Fruit fly (Drosophila melanogaster) Kc167 (cell line): Measurements from ENCODE around the gene CG46308.
"Not testable (repeated sequence)": the region's sequence is repeated elsewhere in the genome, so short reads cannot be mapped to it uniquely, and the experiment has no call there.

Experiments used
- Myc ChIP-seq: fragments of >200 bp; optimal IDR thresholded peaks from 2 replicates; lab custom pipeline; 2017; ENCODE audit warnings: missing external identifiers
- Sin3A ChIP-seq: fragments of >200 bp; optimal IDR thresholded peaks from 2 replicates; lab custom pipeline; 2018; ENCODE audit warnings: missing external identifiers
- h ChIP-seq: fragments of >200 bp; optimal IDR thresholded peaks from 3 replicates; lab custom pipeline; 2018; ENCODE audit warnings: missing external identifiers
- insv ChIP-seq: fragments of >200 bp; optimal IDR thresholded peaks from 3 replicates; lab custom pipeline; 2018; ENCODE audit warnings: missing external identifiers
- psq ChIP-seq: fragments of >200 bp; optimal IDR thresholded peaks from 2 replicates; lab custom pipeline; 2017; ENCODE audit warnings: missing external identifiers
- ttk ChIP-seq: sonication (Bioruptor generic); optimal IDR thresholded peaks from 2 replicates; lab custom pipeline; 2017; ENCODE audit warnings: missing external identifiers

The CG46308 gene

DNA sequence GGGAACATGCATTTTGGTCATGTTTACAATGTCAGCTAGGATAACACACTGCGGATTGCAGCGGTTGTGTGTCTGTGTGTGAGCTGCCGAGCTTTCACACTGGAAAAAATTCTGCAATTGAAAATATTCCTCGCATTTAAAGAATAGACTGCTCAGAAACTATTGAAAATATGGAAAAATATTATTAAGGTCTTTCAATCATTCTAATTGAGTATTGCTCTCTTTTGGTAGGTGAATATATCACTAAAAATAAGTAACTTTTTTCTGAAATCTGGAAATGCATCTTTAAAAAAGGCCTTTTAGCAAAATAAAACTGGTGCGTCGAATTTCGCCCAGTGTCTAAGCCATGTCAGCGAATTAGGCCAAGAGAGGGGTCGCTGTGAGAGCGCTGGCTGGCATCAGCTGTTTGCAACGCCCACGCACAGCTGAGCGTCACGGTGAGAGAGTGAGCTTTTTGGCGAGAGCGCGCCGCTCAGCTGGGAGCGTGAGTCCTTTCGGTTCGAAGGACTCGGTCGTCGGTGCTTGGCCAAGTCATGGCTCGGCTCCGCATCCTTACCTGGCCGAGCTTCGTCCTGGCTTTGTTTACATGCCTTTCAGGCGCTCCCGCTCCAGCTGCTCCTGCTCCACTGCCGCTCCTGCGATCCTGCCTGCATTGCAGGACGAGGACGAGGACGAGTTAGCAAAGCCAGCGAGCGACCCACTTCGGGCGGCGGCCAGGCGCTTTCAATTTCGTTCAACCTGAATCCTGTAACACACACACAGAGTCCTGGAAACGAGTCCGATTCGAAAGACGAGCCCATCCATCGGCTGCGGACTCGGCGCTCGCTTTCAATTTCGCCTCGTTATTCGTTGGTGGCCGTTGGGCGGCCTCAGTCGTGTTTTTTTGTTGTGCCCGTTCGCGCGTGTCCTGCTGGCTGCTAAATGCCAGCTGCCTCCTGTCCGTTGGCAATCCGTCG lies at the start of gene CG46308:
CG46308 (plus strand) TSS at position 864 of the 956 bp plus-strand sequence.
- TF ChIP-seq Sin3A (no peak), insv (lab: Kevin White, UChicago) (no peak), ttk (lab: Kevin White, UChicago) (no peak), psq (lab: Kevin White, UChicago) (no peak), h (lab: Kevin White, UChicago) (no peak), Myc (lab: Kevin White, UChicago) (no peak)

DNA sequence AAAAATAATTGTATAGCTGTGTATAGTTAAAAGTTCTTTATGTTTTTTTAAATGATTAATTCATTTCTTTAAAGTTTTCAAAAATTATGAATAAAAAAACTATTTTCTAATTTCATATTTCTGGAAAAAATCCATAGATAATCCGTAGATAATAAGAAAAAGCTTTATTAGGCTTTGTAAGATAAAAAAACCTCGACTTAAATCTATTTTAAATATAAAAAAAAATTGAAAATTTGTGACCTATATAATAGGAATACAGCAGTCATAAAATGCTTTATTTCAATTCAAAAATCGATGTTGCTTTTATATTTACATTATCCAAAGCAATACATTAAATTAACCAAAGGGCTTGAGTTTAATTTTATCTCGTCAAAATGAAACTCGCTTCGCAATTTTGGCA lies 49.4 kb upstream of the CG46308 start, which contains the start of gene Flad2:
Flad2 (plus strand) TSS at position 301 of the 400 bp plus-strand sequence.
- TF ChIP-seq h (lab: Kevin White, UChicago), result no peak
- no peak for TF ChIP-seq psq (lab: Kevin White, UChicago)
- TF ChIP-seq Sin3A, result no peak
- no peak for TF ChIP-seq Myc (lab: Kevin White, UChicago)
- TF ChIP-seq insv (lab: Kevin White, UChicago), result no peak
- no peak for TF ChIP-seq ttk (lab: Kevin White, UChicago)

DNA sequence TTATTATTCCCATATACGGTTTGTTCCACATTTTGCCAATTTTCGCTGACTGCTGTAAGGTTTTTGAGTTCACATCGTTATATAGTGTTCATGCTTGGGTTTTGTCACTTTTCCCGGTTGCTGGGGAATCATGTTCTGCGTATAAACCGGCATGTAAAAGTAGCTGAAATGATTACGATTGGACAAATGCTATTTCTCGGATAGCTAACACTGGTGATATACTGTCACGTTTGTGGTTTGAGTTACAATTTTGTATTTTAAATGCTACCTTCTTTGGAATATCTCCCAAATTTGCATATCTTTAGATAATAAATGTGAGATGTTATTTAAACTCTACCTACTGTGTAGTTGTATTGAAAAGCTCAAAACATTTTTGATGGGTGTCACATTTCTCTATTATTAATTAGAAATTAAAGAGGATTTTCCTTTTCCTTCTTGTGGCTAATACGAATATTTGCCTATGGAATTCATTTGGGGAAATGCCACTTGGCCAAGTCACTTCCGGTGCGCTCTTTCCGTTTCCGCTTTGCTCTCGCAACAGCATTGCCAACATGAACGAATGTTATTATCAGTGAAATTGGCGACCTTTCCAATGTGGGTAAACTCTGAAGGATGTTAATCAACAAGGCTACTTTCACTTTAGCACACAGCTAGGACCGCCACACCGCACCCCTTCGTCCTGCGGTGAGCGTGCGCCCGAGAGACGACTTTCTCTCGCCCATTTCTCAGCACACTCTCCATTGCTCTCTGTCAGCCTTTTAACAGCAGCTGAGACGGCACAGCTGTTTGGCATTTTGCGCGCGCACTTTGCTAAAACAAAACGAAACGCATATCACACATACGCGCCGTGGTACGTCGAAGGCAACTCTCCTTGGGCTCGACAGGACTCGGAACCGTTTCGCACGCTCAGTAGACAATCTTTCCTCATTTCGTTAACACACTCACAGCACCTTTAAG lies 46.8 kb upstream of the CG46308 start, which contains the start of the genes CG16956, CG42784 and CG43850:
CG16956 (minus strand) TSS at position 51 of the 957 bp plus-strand sequence.
CG42784 (plus strand) TSS at position 907 of the 957 bp plus-strand sequence.
CG43850 (plus strand) TSS at position 907 of the 957 bp plus-strand sequence.
- TF ChIP-seq insv (lab: Kevin White, UChicago) (no peak), Sin3A (no peak), ttk (lab: Kevin White, UChicago) (no peak), h (lab: Kevin White, UChicago) (no peak), Myc (lab: Kevin White, UChicago) (no peak), psq (lab: Kevin White, UChicago) (no peak)

DNA sequence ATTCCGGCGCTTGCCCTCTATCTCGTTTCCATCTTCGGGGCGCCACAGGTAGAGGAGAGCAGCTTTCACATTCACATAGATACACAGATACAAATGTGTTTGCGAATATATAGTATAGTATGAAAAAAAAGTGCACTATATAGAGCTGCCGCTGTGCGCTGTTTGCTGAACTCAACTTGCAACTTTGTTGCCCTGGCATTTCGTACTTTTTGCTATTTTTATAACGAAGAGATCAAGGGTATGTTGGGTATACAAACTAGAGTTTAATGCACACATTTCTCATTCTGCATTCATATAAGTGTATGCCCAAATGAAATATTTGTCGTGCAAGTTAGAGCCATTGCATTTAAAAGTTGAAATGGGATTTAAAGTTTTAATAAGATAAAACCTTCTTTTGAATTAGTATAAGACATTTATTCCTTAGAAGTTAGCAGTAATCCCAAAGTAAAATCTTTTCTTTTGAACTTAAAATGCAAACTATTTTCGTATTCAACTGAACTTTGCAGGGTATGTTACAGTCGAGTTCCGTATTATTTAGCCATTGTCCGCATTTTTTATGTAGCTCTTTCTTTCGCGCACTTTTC lies 30.6 kb upstream of the CG46308 start:
- no peak for TF ChIP-seq insv (lab: Kevin White, UChicago)
- TF ChIP-seq ttk (lab: Kevin White, UChicago), result no peak
- TF ChIP-seq Sin3A, result no peak
- no peak for TF ChIP-seq Myc (lab: Kevin White, UChicago)
- no peak for TF ChIP-seq psq (lab: Kevin White, UChicago)

DNA sequence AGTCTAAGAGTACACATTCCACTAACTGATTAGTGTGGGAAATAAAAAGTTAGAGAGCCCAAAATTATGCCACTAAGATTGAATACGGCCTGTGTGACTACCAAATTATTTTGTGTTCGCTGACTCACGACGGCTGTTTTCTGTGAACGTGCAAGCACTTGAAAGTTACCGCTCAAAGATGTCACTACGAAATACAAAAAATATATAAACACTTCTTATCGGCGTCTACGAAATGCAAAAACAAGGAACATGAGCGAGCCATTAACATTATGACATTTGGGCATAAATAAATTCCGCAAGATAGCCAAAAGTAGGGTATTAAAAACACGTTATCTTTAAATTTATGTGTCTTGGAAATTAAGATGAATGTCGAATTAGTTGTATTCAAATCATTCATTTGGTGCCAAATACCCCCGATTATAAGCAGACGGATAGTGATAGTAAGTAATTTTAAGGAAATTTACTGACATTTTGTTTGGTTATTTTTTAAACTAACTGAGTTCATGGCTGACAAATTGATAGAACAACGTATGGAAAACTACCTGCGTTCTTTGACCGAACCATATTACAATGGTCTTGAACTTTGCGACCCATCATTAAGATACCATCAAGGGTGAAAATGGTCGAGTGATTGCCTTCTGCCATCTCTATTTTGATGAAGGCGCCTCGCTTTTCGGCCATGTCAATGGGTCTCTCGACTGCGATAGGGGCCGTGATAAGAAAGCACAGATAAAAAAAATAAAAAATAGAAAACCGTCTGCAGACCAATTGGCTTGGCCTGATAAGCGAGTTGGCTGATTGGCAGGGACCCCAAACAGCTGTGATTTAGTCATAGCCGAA lies 26.6 kb upstream of the CG46308 start, which contains the start of gene Tehao:
Tehao (plus strand) TSS at position 828 of the 840 bp plus-strand sequence.
- TF ChIP-seq Sin3A, result no peak
- TF ChIP-seq ttk (lab: Kevin White, UChicago), result no peak
- TF ChIP-seq Myc (lab: Kevin White, UChicago), result no peak
- TF ChIP-seq h (lab: Kevin White, UChicago), result no peak
- TF ChIP-seq insv (lab: Kevin White, UChicago), result no peak
- TF ChIP-seq psq (lab: Kevin White, UChicago), result no peak

DNA sequence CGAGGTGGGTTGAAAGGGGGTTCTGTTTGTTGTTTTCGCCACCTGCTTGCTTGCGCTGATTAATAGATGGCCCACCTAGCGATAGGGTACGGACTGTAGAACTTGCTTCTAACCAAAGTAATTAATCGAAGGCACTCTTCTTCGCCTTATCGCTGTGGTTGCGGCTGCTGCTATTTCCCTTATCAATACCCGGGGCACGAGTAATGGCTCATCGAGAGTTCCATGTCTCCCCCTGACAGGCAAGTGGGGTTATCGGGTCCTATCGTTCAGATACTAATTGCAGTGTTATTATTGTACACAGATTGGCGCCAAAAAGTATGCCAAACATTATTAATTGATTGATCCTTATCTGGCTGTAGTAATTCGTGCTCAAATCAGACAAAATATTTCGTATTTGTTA lies 24.8 kb upstream of the CG46308 start:
- TF ChIP-seq Sin3A, result no peak
- TF ChIP-seq Myc (lab: Kevin White, UChicago), result no peak
- TF ChIP-seq h (lab: Kevin White, UChicago), result no peak
- TF ChIP-seq psq (lab: Kevin White, UChicago), result no peak
- TF ChIP-seq insv (lab: Kevin White, UChicago), result no peak
- no peak for TF ChIP-seq ttk (lab: Kevin White, UChicago)

DNA sequence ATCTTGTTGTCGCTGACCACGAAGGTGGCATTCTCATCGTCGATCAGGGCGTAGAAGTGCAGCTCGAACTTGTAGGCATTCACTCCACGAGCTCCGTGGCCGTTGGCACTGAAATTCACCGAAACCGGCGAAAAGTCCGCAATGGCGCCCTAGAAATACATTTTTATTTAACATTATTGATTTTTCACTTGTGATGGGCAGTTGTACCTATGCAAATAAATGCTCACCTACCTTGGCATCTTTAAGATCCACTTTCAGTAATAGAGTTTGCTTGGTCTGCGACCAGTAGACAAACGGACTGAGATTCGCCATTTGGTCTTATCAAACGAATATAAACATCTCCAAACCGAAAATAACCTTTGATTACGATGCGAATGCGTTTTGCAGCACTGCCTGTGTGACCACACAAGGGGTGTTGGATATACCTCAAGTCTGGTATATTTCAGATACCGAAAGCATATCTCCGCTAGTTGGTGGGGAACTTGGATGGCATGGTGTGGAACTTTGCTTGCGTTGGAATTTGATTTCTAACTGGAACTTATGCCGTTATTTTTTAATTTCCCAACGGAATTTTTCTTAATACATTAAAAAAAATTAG lies 16.2 kb upstream of the CG46308 start, which contains the start of gene Hacd2:
Hacd2 (minus strand) TSS at position 403 of the 598 bp plus-strand sequence.
- no peak for TF ChIP-seq psq (lab: Kevin White, UChicago)
- TF ChIP-seq h (lab: Kevin White, UChicago), result no peak
- TF ChIP-seq Sin3A, result no peak

DNA sequence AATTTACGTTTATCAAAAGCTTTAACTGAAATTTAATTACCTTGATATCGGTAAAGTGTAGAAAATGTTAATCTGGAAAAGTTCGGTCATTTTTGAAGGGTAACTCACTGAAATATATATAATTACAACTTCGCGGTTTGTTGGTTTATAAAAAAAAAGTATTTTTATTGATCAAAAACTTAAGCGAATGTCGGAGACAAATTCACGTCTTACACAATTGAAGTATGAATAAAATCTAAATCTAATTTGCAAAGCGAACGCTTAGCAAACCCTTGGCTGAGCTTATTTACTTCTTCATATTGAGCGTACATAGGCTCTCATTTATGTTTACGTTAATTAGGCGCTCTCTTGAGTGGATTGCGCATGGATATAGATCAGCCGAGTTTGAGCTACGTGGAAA lies 12.2 kb upstream of the CG46308 start, which contains the start of gene Hsp60D:
Hsp60D (minus strand) TSS at position 101 of the 400 bp plus-strand sequence.
- TF ChIP-seq Sin3A; h (lab: Kevin White, UChicago); Myc (lab: Kevin White, UChicago): not testable (repeated sequence)

DNA sequence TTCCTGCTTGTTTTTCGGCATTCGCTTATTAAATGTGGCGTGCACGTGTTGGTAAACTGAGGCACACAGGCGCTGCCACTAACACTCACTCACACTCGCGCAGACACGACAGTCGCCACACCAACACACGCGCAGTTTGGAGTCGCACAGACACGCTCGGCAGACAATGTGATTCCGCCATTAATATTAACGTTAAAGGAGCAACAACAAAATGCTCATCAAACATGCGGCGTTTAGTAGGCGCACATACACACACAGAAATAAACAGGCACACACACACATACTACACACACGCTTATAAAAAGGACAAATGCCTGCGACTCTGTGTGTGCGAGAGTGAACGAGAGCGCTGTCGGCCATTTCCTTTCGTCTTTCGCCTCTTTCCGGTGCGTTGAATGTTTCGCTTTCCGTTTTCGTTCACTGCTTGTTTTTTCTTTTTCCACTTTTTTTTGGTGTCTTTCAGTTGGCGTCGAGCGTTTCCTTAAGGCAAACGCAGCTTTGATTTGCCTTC lies 4.5 kb upstream of the CG46308 start, which contains the start of gene CG42809:
CG42809 (plus strand) TSS at position 461 of the 511 bp plus-strand sequence.
- TF ChIP-seq h (lab: Kevin White, UChicago), result no peak
- TF ChIP-seq Sin3A, result no peak
- no peak for TF ChIP-seq psq (lab: Kevin White, UChicago)
- no peak for TF ChIP-seq insv (lab: Kevin White, UChicago)
- no peak for TF ChIP-seq ttk (lab: Kevin White, UChicago)
- TF ChIP-seq Myc (lab: Kevin White, UChicago), result no peak
